Fruit fly (Drosophila melanogaster) whole organism: ENCODE data around the gene Qtzl.
"Not testable (repeated sequence)": the region's sequence is repeated elsewhere in the genome, so short reads cannot be mapped to it uniquely, and the experiment has no call there.

Experiments used
- CG8478 ChIP-seq: fragments of >200 bp; optimal IDR thresholded peaks from 2 replicates; lab custom pipeline; 2018; ENCODE audit warnings: inconsistent platforms
- Dll ChIP-seq: fragments of >200 bp; optimal IDR thresholded peaks from 2 replicates; lab custom pipeline; 2017
- EcR ChIP-seq, 2 experiments: fragments of >200 bp; optimal IDR thresholded peaks; 2 replicates each; lab custom pipeline; 2017; ENCODE audit warnings: missing biosample characterization in 2 of 2, missing genetic modification characterization in 2 of 2, missing genetic modification reagents in 2 of 2
- pan ChIP-seq: fragments of >200 bp; optimal IDR thresholded peaks from 2 replicates; lab custom pipeline; 2017
- psq ChIP-seq: fragments of >200 bp; optimal IDR thresholded peaks from 2 replicates; lab custom pipeline; 2017
- usp ChIP-seq: fragments of >200 bp; optimal IDR thresholded peaks from 2 replicates; lab custom pipeline; 2017; ENCODE audit warnings: missing biosample characterization, missing genetic modification characterization, mixed read lengths

The Qtzl gene

DNA sequence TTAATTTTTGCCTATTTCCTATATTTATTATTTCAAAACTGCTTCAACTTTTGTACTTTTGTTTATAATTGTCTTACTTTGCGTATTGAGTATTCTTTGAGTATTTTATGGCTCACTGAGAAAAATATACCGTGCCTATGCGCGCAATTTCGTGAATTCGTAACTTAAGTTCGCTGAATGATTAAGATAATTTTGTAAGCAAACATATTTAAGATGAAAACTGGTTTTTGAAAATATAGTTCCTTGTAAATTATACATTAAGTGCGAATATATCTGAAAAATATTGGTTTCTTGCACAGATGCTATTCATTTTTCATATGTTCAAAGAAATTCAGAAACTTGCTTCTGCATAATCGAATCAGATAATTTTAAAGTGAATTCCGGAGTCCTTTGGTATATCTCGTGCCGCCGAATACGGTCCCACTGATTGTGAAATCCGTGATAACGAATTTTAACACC, at the start of gene Qtzl, which contains the start of gene CG18789:
TSS of gene Qtzl (plus strand) at position 409 of the 459 bp plus-strand sequence.
TSS of gene CG18789 (minus strand) at position 101 of the 459 bp plus-strand sequence.
- TF ChIP-seq usp (GFP tag; lab: Kevin White, UChicago); psq (lab: Kevin White, UChicago); pan (lab: Kevin White, UChicago): not testable (repeated sequence)

DNA sequence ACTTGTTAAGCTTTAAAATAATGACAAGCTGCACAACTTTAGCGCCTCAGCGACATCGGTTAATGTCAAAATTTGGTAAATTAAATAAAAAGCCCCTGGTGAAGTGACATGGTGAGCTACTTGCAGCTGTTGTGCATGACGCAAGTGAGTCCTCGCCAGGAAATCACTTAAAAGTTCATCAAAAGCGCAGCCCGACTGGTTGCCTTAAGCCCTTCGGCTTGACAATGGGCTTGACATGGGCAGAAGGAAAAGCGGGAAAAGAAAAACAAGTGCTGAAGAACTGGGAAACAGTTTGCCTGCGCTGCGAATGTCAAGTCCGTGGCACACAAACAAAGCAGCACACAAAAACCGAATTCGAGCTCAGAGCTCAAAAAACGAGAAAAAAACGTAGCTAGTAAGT, 47.9 kb upstream of the Qtzl start, which contains the start of gene CG16964:
TSS of gene CG16964 (plus strand) at position 301 of the 400 bp plus-strand sequence.
- no peak for TF ChIP-seq CG8478 (lab: Kevin White, UChicago)
- no peak for TF ChIP-seq pan (lab: Kevin White, UChicago)
- TF ChIP-seq psq (lab: Kevin White, UChicago): no peak
- TF ChIP-seq Dll (lab: Kevin White, UChicago): no peak
- no peak for TF ChIP-seq usp (GFP tag; lab: Kevin White, UChicago)
- TF ChIP-seq EcR (GFP tag; optimal IDR thresholded peaks at IDR 0.05; lab: Kevin White, UChicago): no peak

DNA sequence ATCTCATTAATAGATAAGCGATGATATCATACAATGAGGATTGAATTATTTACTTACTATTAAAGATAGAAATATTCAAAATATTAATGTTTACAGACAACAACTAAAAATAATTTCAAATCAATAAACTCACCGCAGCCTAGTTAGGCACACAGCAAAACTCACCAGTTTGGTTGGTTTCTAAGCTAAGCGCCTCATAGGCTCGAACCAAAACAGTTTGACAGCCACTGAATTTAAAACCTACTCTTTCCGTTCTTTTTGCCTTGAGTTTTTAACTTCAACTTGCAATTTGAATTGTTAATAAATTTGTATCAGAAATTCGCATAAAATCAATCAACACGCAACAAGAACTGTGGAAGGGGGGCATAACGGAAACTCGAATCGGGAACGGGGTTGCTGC, 47.1 kb upstream of the Qtzl start:
- no peak for TF ChIP-seq Dll (lab: Kevin White, UChicago)
- TF ChIP-seq EcR (GFP tag; optimal IDR thresholded peaks at IDR 0.05; lab: Kevin White, UChicago): no peak
- no peak for TF ChIP-seq usp (GFP tag; lab: Kevin White, UChicago)
- TF ChIP-seq psq (lab: Kevin White, UChicago): no peak
- TF ChIP-seq pan (lab: Kevin White, UChicago): no peak
- TF ChIP-seq CG8478 (lab: Kevin White, UChicago): no peak

DNA sequence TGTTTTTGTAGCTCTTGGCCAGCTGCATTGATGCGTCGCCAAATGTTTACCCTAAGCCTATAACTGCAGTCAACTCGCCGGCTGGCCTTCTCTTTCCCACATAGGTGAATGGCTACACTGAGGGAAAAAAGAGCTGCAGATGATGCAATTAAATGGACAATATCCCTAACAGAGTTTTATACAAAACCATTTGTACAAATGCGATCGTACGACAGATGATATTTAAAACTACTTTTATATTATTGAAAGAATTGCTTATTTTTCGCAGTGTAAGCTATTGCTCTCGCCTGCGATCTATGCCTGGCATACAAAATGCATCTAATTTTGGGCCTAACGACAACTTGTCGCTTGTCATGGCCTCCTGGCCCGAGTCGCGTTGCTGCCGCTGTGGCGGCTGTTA, 45.6 kb upstream of the Qtzl start:
- TF ChIP-seq pan (lab: Kevin White, UChicago) (no peak), EcR (GFP tag; optimal IDR thresholded peaks at IDR 0.05; lab: Kevin White, UChicago) (no peak), CG8478 (lab: Kevin White, UChicago) (no peak), usp (GFP tag; lab: Kevin White, UChicago) (no peak), Dll (lab: Kevin White, UChicago) (no peak), psq (lab: Kevin White, UChicago) (no peak)

DNA sequence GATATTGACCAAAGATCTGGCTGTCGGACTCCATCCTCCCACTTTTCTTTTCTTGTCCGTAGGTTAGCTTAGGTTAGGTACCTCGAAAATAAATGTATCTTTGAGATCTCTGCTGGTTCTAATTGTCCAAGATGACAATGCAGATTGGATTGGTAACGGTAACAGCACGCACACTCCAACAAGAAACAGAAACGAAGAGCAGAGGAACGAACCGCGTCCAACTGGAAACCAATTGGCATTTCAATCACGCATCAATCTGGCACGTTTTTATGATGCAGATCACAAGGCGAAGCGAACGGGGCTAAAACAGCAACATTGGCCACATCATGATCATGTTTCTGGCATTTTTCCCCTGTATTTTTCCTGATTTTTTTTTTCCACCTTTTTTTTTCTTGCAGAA, 39.7 kb upstream of the Qtzl start:
- TF ChIP-seq CG8478 (lab: Kevin White, UChicago) (no peak), pan (lab: Kevin White, UChicago) (no peak), psq (lab: Kevin White, UChicago) (no peak), Dll (lab: Kevin White, UChicago) (no peak), EcR (GFP tag; optimal IDR thresholded peaks at IDR 0.05; lab: Kevin White, UChicago) (no peak), usp (GFP tag; lab: Kevin White, UChicago) (no peak)

DNA sequence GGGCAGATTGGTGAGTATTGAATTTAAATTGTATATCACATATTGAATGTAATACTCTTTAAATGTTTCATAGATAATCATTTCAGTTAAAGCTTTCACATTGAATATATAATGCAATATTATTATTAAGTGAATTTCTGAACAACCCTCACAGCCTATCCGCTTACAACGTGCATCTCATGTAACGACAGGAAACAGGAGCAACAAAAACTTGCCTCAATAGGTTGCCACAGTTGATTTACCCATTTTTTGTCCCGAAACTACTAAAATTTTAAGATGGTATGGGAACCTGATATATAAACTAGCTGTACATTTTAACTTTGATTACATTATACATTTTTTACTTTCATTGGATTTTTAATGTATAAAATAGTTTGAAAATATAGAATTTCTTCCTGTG, 36.8 kb upstream of the Qtzl start:
- no peak for TF ChIP-seq usp (GFP tag; lab: Kevin White, UChicago)
- TF ChIP-seq CG8478 (lab: Kevin White, UChicago): no peak
- no peak for TF ChIP-seq EcR (GFP tag; optimal IDR thresholded peaks at IDR 0.05; lab: Kevin White, UChicago)
- no peak for TF ChIP-seq pan (lab: Kevin White, UChicago)
- TF ChIP-seq psq (lab: Kevin White, UChicago): no peak
- TF ChIP-seq Dll (lab: Kevin White, UChicago): no peak

DNA sequence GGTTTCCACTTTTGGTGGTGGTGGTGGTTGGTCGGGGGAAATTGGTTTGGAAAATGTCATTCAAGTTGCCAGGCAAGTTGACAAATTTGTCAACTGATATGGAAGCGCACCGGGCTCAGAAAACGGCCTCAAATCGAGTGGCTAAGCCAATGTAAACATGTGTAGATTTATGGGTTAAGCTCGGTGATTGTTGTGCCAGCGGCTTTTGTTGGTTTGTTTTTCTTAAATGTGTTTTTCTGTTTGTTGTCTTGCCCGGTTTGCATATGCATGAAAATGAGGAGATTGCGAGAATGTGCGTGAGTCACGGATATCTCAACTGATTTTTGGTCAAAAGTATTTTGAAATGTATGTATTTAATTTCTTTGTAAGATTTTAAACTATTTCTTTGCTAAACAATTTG, 34.6 kb upstream of the Qtzl start:
- no peak for TF ChIP-seq CG8478 (lab: Kevin White, UChicago)
- no peak for TF ChIP-seq EcR (GFP tag; optimal IDR thresholded peaks at IDR 0.05; lab: Kevin White, UChicago)
- no peak for TF ChIP-seq psq (lab: Kevin White, UChicago)
- TF ChIP-seq usp (GFP tag; lab: Kevin White, UChicago): no peak
- TF ChIP-seq pan (lab: Kevin White, UChicago): no peak
- no peak for TF ChIP-seq Dll (lab: Kevin White, UChicago)

DNA sequence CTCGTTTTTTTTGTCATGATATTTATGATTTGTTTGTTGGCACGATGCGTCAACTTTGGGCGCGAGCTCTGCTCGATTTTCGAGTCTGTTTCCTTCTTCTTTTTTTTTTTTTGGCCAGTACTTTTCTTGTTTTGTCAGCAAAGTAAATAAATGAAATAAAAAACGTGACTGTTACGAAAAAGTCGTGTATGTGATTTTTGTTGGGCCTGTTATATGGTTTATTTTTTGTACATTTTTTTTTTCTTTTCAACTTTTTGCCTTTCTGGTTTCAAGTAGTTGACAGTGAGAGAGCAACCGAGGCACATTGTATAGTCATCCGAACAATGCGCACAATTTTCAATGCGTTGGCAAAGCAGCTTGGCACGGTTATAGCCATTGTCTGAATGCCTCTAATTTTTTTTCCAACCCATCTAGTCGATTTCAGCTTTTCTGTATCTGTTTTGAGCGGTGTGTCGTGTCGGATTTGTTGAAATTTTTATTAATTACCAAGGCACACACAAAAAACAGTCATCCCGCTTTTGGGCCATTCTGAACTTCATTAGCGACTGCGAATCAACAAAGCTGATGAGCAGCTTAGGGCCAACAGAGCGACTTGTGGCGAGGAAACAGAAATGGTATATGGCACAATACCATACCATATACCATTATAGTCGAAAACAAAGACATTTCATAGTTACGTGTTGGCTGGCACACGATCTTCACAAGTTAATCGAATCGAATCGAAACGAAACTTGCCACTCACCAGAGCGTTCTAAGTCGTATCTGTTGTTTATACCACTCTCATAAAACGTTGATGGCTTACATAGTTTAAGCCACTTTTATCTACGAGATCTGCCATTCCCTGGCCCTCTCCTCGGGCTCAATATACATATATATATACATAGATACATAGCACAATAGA, 31.9 kb upstream of the Qtzl start:
- TF ChIP-seq CG8478 (lab: Kevin White, UChicago): no peak
- no peak for TF ChIP-seq Dll (lab: Kevin White, UChicago)
- TF ChIP-seq pan (lab: Kevin White, UChicago): no peak

DNA sequence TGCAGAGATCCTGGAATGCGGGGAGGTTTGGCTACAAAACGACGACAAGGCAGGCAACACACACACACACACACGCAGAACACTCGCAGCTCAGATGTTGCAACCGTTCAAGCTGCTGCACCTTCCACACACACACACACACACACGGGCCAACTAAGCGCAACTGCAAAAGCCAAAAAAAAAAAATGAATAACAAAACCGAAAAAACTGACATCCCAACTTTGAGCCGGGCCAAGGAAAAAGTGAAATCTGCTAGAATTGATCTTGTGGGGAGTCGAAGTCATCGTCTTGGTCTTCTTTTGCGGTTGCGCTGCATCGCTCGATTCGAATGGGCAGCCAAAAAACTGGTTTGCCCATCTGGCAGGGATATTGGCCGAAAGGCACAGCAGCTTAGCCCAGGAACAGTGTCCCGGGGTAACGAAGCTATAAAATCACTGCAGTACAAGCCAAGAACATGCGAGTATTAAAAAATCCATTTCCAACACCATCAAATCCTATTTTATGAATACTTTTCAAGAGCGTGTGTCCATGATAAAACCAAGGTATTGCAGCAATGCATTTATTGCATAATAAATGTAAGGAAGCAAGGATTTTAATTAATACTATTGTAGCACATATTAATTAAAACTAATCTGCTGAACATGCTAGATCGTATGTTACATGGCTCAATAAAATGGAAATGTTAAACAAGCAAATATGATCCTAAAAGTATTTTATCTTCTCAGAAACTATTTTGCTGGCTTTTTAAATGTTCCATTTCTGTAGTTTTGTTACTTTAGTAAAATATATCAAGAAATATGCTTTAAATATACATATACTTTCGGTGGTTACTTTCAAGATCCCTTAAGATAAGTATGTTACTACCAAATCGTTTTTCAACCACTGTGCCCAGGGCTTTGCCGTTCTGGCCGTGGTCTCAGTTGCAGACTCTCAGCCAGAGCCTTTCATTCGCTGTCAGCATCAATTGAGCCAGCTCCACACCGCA, 29.6 kb upstream of the Qtzl start:
- TF ChIP-seq EcR (GFP tag; optimal IDR thresholded peaks at IDR 0.05; lab: Kevin White, UChicago) (no peak), psq (lab: Kevin White, UChicago) (no peak)

DNA sequence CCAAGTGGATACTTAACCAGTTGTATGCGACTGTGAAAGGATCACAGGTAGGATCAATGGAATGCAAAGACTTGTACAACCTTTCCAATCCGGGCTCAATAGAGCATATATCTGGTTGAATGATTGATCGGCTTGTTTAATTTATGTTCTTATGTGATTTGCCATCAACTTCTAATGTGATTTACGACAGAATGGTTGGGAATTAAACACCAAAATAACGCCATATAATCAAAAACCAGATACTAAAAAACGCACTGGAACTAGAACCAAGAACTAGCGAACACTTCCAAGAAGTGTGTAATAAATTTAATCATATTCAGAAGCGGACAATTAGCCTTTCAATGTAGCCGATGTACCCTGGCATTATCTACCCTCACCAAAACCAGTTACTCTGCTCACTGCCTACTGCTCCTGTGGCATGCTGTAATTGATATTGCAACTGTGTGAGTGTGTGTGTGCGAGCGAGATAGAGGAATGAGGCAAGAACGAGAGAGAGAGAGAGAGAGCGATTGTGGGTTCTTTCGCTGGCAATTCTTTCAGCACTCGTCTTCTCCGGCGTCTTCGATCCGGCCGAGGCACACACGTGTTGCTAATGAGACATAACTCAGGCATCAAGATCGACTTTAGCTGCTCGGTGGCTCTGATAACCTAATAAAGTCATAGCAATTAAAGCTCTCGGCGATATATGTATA, 26.8 kb upstream of the Qtzl start:
- TF ChIP-seq pan (lab: Kevin White, UChicago) (no peak), CG8478 (lab: Kevin White, UChicago) (peak; percentile 26)
